Worm (Caenorhabditis elegans) whole organism, mixed stage, embryonic: ENCODE results near the gene ugt-52.

Experiments used
- M03D4.4 ChIP-seq: sonication (generic microtip); optimal IDR thresholded peaks from 2 replicates; lab custom pipeline; 2017; ENCODE audit warnings: mild to moderate bottlenecking, missing genetic modification characterization, missing compliant biosample characterization
- blmp-1 ChIP-seq: fragments of 150-350 bp; optimal IDR thresholded peaks from 2 replicates; lab custom pipeline; 2014; ENCODE audit warnings: missing biosample characterization, missing genetic modification characterization
- ceh-39 ChIP-seq: fragments of 150-350 bp; optimal IDR thresholded peaks from 2 replicates; lab custom pipeline; 2014; ENCODE audit warnings: missing biosample characterization, missing genetic modification characterization
- ceh-43 ChIP-seq: fragments of 200-800 bp; sonication (Bioruptor generic); optimal IDR thresholded peaks from 2 replicates; lab custom pipeline; 2018; ENCODE audit warnings: mild to moderate bottlenecking, missing genetic modification characterization, moderate library complexity, missing compliant biosample characterization
- ceh-83 ChIP-seq: fragments of 200-800 bp; sonication (Bioruptor generic); optimal IDR thresholded peaks from 2 replicates; lab custom pipeline; 2018; ENCODE audit warnings: mild to moderate bottlenecking, missing genetic modification characterization, missing compliant biosample characterization
- ces-1 ChIP-seq: fragments of 150-350 bp; optimal IDR thresholded peaks from 2 replicates; lab custom pipeline; 2014; ENCODE audit warnings: missing biosample characterization, missing genetic modification reagents, missing genetic modification characterization
- cnd-1 ChIP-seq: fragments of 200-800 bp; sonication (Bioruptor generic); optimal IDR thresholded peaks from 2 replicates; lab custom pipeline; 2018; ENCODE audit warnings: mild to moderate bottlenecking, missing genetic modification characterization, missing compliant biosample characterization
- drap-1 ChIP-seq: fragments of 200-800 bp; sonication (Bioruptor generic); optimal IDR thresholded peaks from 3 replicates; lab custom pipeline; 2018; ENCODE audit warnings: mild to moderate bottlenecking, missing genetic modification characterization, missing compliant biosample characterization
- elt-1 ChIP-seq: sonication (generic microtip); optimal IDR thresholded peaks from 2 replicates; lab custom pipeline; 2017; ENCODE audit warnings: missing genetic modification characterization, mild to moderate bottlenecking, missing compliant biosample characterization, antibody characterized with exemption, moderate library complexity, borderline replicate concordance; ENCODE audit not compliant: insufficient read depth
- flh-1 ChIP-seq: fragments of 200-800 bp; sonication (Bioruptor generic); optimal IDR thresholded peaks from 2 replicates; lab custom pipeline; 2018; ENCODE audit warnings: mild to moderate bottlenecking, missing genetic modification characterization, moderate library complexity, missing compliant biosample characterization
- ham-2 ChIP-seq: fragments of 200-800 bp; sonication (Bioruptor generic); optimal IDR thresholded peaks from 2 replicates; lab custom pipeline; 2018; ENCODE audit warnings: mild to moderate bottlenecking, missing genetic modification characterization, missing compliant biosample characterization
- hlh-1 ChIP-seq: fragments of 150-350 bp; optimal IDR thresholded peaks from 2 replicates; lab custom pipeline; 2014; ENCODE audit warnings: missing biosample characterization, missing genetic modification reagents, missing genetic modification characterization
- lin-13 ChIP-seq: fragments of 150-350 bp; optimal IDR thresholded peaks from 2 replicates; lab custom pipeline; 2014; ENCODE audit warnings: missing biosample characterization, missing genetic modification characterization
- lin-32 ChIP-seq: fragments of 200-800 bp; sonication (Bioruptor generic); optimal IDR thresholded peaks from 2 replicates; lab custom pipeline; 2018; ENCODE audit warnings: mild to moderate bottlenecking, missing genetic modification characterization, missing compliant biosample characterization
- lsy-2 ChIP-seq: fragments of 150-350 bp; optimal IDR thresholded peaks from 2 replicates; lab custom pipeline; 2014; ENCODE audit warnings: missing biosample characterization, missing genetic modification characterization
- mab-5 ChIP-seq: fragments of 150-350 bp; optimal IDR thresholded peaks from 2 replicates; lab custom pipeline; 2014; ENCODE audit warnings: missing biosample characterization, missing genetic modification characterization
- mep-1 ChIP-seq: fragments of 150-350 bp; optimal IDR thresholded peaks from 2 replicates; lab custom pipeline; 2017; ENCODE audit warnings: missing biosample characterization, missing genetic modification reagents, missing genetic modification characterization, inconsistent platforms
- mls-2 ChIP-seq: sonication (generic microtip); optimal IDR thresholded peaks from 2 replicates; lab custom pipeline; 2016; ENCODE audit warnings: mild to moderate bottlenecking, missing genetic modification characterization, moderate library complexity, missing compliant biosample characterization
- nhr-12 ChIP-seq: fragments of 150-350 bp; optimal IDR thresholded peaks from 2 replicates; lab custom pipeline; 2014; ENCODE audit warnings: missing biosample characterization, missing genetic modification characterization
- nhr-2 ChIP-seq: fragments of 150-350 bp; optimal IDR thresholded peaks from 2 replicates; lab custom pipeline; 2014; ENCODE audit warnings: missing biosample characterization, missing genetic modification characterization
- nhr-237 ChIP-seq: fragments of 150-350 bp; optimal IDR thresholded peaks from 2 replicates; lab custom pipeline; 2014; ENCODE audit warnings: missing biosample characterization, missing genetic modification characterization
- nhr-28 ChIP-seq: fragments of 150-350 bp; optimal IDR thresholded peaks from 2 replicates; lab custom pipeline; 2014; ENCODE audit warnings: missing biosample characterization, missing genetic modification characterization
- nhr-76 ChIP-seq: sonication (generic microtip); optimal IDR thresholded peaks from 2 replicates; lab custom pipeline; 2017; ENCODE audit warnings: missing biosample characterization, missing genetic modification characterization
- pha-4 ChIP-seq: fragments of 150-350 bp; optimal IDR thresholded peaks from 2 replicates; lab custom pipeline; 2018; ENCODE audit warnings: missing biosample characterization, missing genetic modification reagents, missing genetic modification characterization
- sem-2 ChIP-seq: fragments of 200-800 bp; sonication (Bioruptor generic); optimal IDR thresholded peaks from 2 replicates; lab custom pipeline; 2018; ENCODE audit warnings: mild to moderate bottlenecking, missing genetic modification characterization, missing compliant biosample characterization
- tbx-8 ChIP-seq: fragments of 200-800 bp; sonication (Bioruptor generic); optimal IDR thresholded peaks from 2 replicates; lab custom pipeline; 2018; ENCODE audit warnings: mild to moderate bottlenecking, missing genetic modification characterization, moderate library complexity, missing compliant biosample characterization
- unc-120 ChIP-seq: sonication (generic microtip); optimal IDR thresholded peaks from 2 replicates; lab custom pipeline; 2017; ENCODE audit warnings: missing genetic modification characterization, missing compliant biosample characterization; ENCODE audit not compliant: poor library complexity, severe bottlenecking
- unc-39 ChIP-seq: fragments of 150-350 bp; optimal IDR thresholded peaks from 2 replicates; lab custom pipeline; 2014; ENCODE audit warnings: missing biosample characterization, missing genetic modification characterization
- unc-62 ChIP-seq: fragments of 150-350 bp; optimal IDR thresholded peaks from 2 replicates; lab custom pipeline; 2014; ENCODE audit warnings: missing biosample characterization, missing genetic modification reagents, missing genetic modification characterization
- zip-8 ChIP-seq: fragments of 150-350 bp; optimal IDR thresholded peaks from 2 replicates; lab custom pipeline; 2014; ENCODE audit warnings: missing biosample characterization, missing genetic modification characterization
- ztf-11 ChIP-seq: fragments of 150-350 bp; optimal IDR thresholded peaks from 2 replicates; lab custom pipeline; 2014; ENCODE audit warnings: missing biosample characterization, missing genetic modification characterization

ugt-52 gene

DNA sequence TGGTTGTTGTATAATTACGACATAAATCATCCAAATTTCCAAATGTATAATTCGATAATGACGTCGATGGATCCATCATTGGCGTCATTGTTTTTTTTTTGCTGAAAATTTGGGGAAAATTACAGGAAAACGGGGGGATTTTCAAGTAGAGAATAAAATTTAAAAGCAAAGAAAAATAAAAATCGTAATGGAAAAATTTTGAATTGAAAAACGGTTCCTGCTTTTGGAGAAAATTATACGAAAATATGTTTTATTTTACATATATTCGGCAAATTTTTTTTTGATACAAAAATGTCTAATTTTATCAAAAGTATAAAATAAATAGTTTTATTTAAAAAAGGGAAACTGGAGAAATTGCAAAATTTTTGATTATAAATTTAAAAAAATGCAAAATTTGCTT lies 46.3 kb downstream of the ugt-52 start, which contains the start of gene zipt-15:
zipt-15 (minus strand) TSS at position 101 of the 400 bp plus-strand sequence.
- TF ChIP-seq flh-1 (no peak), lin-13 (tag; lab: Kevin White, UChicago) (no peak), nhr-28 (tag; lab: Kevin White, UChicago) (no peak), pha-4 (no peak)

DNA sequence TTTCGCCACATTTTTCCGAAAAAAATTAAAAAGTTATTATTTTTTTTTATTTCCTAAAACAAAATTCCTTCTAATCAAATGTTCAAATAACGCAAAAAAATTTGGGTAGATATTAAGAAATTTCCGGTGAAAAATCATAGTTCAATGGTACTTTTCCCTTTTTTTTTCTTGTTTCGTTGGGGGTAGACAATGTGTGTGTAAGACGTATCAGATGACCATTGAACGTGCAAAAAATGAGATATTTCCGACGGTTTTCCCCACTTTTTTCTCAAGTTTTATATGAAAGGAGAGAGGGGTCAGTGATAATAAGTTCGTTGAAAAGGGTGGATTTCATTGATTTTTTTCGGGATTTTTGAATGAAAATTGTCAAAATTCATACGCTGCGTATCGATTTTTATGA lies 47.6 kb downstream of the ugt-52 start:
- TF ChIP-seq ces-1 (GFP tag; lab: Kevin White, UChicago) (no peak), elt-1 (tag; lab: Kevin White, UChicago) (no peak), lsy-2 (tag; lab: Kevin White, UChicago) (no peak), ceh-43 (GFP tag; lab: Kevin White, UChicago) (no peak), pha-4 (no peak), tbx-8 (GFP tag; lab: Kevin White, UChicago) (no peak), ceh-83 (GFP tag; lab: Kevin White, UChicago) (no peak), sem-2 (GFP tag; lab: Kevin White, UChicago) (no peak), cnd-1 (tag; lab: Kevin White, UChicago) (no peak), nhr-237 (tag; lab: Kevin White, UChicago) (no peak), nhr-2 (no peak), lin-32 (GFP tag; lab: Kevin White, UChicago) (no peak), unc-62 (GFP tag; lab: Kevin White, UChicago) (no peak), ztf-11 (tag; lab: Kevin White, UChicago) (no peak), M03D4.4 (tag; lab: Kevin White, UChicago) (no peak), unc-120 (tag; lab: Kevin White, UChicago) (no peak)

DNA sequence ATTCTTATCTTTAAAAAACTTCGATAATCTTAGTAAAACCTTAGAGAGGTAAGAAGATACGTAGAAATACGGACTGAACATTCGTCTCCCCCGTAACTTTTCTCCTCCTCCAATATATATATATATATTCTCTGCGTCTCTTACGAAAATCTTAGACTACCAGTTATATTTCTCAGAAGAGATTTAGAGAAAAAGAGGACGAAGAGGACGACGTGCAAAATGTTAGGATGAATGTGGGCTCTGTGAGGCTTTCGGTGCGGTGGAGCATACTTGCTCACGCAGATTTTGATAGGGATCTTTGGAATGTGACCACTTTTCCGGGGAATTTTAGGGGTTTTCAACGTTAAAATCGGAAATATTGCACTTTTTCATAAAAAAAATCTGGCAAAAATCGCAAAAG lies 49.8 kb downstream of the ugt-52 start:
- TF ChIP-seq unc-39 (tag; lab: Kevin White, UChicago): no peak
- TF ChIP-seq unc-62 (GFP tag; lab: Kevin White, UChicago): peak; percentile 12
- TF ChIP-seq pha-4: peak; percentile 55
- no peak for TF ChIP-seq nhr-76 (tag; lab: Kevin White, UChicago)
- peak; percentile 11 for TF ChIP-seq nhr-237 (tag; lab: Kevin White, UChicago)
- TF ChIP-seq ceh-39 (tag; lab: Kevin White, UChicago): peak; percentile 71
- TF ChIP-seq drap-1 (GFP tag; lab: Kevin White, UChicago): peak; percentile 9
- TF ChIP-seq unc-120 (tag; lab: Kevin White, UChicago): peak; percentile 10
- peak; percentile 19 for TF ChIP-seq lin-13 (tag; lab: Kevin White, UChicago)
- no peak for TF ChIP-seq mls-2
- peak; percentile 33 for TF ChIP-seq hlh-1 (tag; lab: Kevin White, UChicago)
- TF ChIP-seq lsy-2 (tag; lab: Kevin White, UChicago): peak; percentile 65
- peak; percentile 48 for TF ChIP-seq ham-2 (GFP tag; lab: Kevin White, UChicago)
- TF ChIP-seq ces-1 (GFP tag; lab: Kevin White, UChicago): peak; percentile 82
- peak; percentile 65 for TF ChIP-seq mep-1 (tag; lab: Kevin White, UChicago)
- TF ChIP-seq nhr-12 (tag; lab: Kevin White, UChicago): no peak

DNA sequence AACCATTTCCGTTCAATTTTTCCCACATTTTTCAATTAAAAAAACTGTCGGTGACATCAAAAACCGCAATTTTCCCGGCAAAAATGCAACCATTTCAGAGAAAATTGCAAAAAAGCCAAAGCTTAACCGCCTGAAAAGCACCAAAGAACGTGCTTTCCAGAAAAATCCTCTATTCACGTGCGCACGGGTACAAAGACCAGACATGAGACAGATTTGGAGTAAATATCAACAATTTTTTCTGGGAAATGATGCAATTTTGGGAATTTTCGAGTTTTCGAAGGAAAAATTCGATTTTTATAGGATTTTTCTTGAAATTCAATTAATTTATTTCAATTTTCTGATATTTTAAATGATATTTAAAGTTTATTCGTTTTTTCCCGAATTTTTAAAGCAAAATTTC lies 50.5 kb downstream of the ugt-52 start:
- TF ChIP-seq lsy-2 (tag; lab: Kevin White, UChicago): no peak
- TF ChIP-seq blmp-1 (tag; lab: Kevin White, UChicago): no peak
- TF ChIP-seq ceh-83 (GFP tag; lab: Kevin White, UChicago): no peak
- TF ChIP-seq flh-1: no peak
- no peak for TF ChIP-seq ces-1 (GFP tag; lab: Kevin White, UChicago)
- no peak for TF ChIP-seq mab-5 (tag; lab: Kevin White, UChicago)
- no peak for TF ChIP-seq nhr-28 (tag; lab: Kevin White, UChicago)

- TF ChIP-seq unc-120 (tag; lab: Kevin White, UChicago) (no peak), lsy-2 (tag; lab: Kevin White, UChicago) (no peak), cnd-1 (tag; lab: Kevin White, UChicago) (no peak), pha-4 (no peak), mls-2 (no peak), nhr-2 (no peak), nhr-12 (tag; lab: Kevin White, UChicago) (no peak), nhr-76 (tag; lab: Kevin White, UChicago) (no peak), nhr-28 (tag; lab: Kevin White, UChicago) (no peak), flh-1 (no peak), lin-32 (GFP tag; lab: Kevin White, UChicago) (no peak), M03D4.4 (tag; lab: Kevin White, UChicago) (no peak), ceh-43 (GFP tag; lab: Kevin White, UChicago) (no peak), mab-5 (tag; lab: Kevin White, UChicago) (no peak), drap-1 (GFP tag; lab: Kevin White, UChicago) (no peak), elt-1 (tag; lab: Kevin White, UChicago) (no peak), tbx-8 (GFP tag; lab: Kevin White, UChicago) (no peak), zip-8 (tag; lab: Kevin White, UChicago) (no peak), unc-39 (tag; lab: Kevin White, UChicago) (no peak)
Measured at ce11 chrIV:829691-830090, 51.1 kb downstream of the ugt-52 start.
